Worm (Caenorhabditis elegans): ENCODE data around the gene C05G5.3.

C05G5.3 gene

DNA sequence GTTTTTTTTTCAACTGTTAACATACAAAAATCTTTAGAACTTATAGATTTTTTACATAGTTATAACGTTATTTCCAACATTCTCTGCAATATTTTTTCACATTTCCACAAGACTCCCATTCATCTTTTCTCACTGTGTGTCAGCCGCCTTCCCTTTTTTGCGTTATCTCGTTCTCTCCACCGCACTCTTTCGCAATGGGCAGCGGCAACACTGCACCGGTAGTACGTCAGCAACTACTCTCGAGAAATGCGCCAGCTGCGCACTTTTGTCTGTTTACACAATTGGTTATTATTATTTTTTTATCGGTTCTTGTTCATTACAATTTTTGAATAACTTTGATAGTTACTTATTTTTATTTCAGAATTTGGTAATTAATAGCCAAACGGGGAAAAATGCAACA lies 4.9 kb downstream of the C05G5.3 start, which contains the start of gene C05G5.2 (continued):
- peak in 3 of 6 experiments; percentile 42 to 95 (median 79) for TF ChIP-seq elt-3 (tag; optimal IDR thresholded peaks at IDR 0.05)
- no peak for TF ChIP-seq lin-39 (tag; optimal IDR thresholded peaks at IDR 0.05)
- TF ChIP-seq egl-27 (tag; optimal IDR thresholded peaks at IDR 0.05) = no peak
- no peak for TF ChIP-seq tlp-1 (tag; optimal IDR thresholded peaks at IDR 0.05)
- TF ChIP-seq snu-23 (GFP tag; optimal IDR thresholded peaks at IDR 0.05) = peak; percentile 93

- TF ChIP-seq nhr-20 (tag; optimal IDR thresholded peaks at IDR 0.05) = no peak
- peak; percentile 44 for TF ChIP-seq blmp-1 (tag; optimal IDR thresholded peaks at IDR 0.05)
These were observed 6.6 kb downstream of the C05G5.3 start for ce11 chrX:14745218-14745617.

- TF ChIP-seq unc-130 (tag; optimal IDR thresholded peaks at IDR 0.05) = no peak
- TF ChIP-seq elt-2 (tag; optimal IDR thresholded peaks at IDR 0.05) = peak; percentile 32
- no peak for TF ChIP-seq mdl-1 (tag; optimal IDR thresholded peaks at IDR 0.05)
- no peak for TF ChIP-seq hlh-4 (tag; optimal IDR thresholded peaks at IDR 0.05)
- peak; percentile 30 for TF ChIP-seq lin-14 (GFP tag; optimal IDR thresholded peaks at IDR 0.05)
- no peak for TF ChIP-seq lin-15B (tag; optimal IDR thresholded peaks at IDR 0.05)
- no peak for TF ChIP-seq nhr-12 (tag; optimal IDR thresholded peaks at IDR 0.05)
- no peak for TF ChIP-seq Y116A8C.19 (tag; optimal IDR thresholded peaks at IDR 0.05; ENCODE audit: borderline replicate concordance)
- peak; percentile 47 for TF ChIP-seq jun-1 (tag; optimal IDR thresholded peaks at IDR 0.05)
These were observed 7.3 kb downstream of the C05G5.3 start for ce11 chrX:14744496-14744895.

DNA sequence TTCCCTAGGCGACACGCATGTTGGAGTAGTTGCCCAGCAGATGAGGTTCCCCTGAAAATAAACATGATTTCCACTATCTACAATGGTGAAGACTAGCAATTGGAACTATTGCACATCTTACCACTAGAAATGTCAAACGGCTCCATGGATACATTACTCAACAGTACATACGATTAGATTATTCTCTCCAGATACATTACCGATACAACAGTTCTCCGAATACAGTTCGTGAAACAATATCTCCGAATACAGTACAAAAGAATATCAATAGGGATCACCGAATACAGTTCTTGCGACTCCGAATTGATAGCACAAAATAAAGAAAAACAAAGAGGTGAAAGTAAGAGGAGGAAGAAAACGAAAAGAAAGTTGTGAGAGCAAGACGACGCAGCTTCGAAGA lies 8.0 kb downstream of the C05G5.3 start, which contains the start of gene C05G5.7:
C05G5.7 (minus strand) TSS at position 1 of the 400 bp plus-strand sequence.
- no peak for TF ChIP-seq C04F5.9 (tag; optimal IDR thresholded peaks at IDR 0.05)
- no peak for TF ChIP-seq nhr-71 (tag; optimal IDR thresholded peaks at IDR 0.05)
- no peak for TF ChIP-seq xbp-1 (tag; optimal IDR thresholded peaks at IDR 0.05)
- TF ChIP-seq Y116A8C.19 (tag; optimal IDR thresholded peaks at IDR 0.05; ENCODE audit: borderline replicate concordance) = no peak
- no peak for TF ChIP-seq lir-3 (tag; optimal IDR thresholded peaks at IDR 0.05; ENCODE audit: poor library complexity)
- no peak for TF ChIP-seq sox-4 (tag; optimal IDR thresholded peaks at IDR 0.05)
- TF ChIP-seq nhr-19 (GFP tag; conservative IDR thresholded peaks at IDR 0.05) = no peak
- no peak for TF ChIP-seq isw-1 (GFP tag; IDR thresholded peaks at IDR 0.05)
- TF ChIP-seq unc-30 (tag; optimal IDR thresholded peaks at IDR 0.05) = no peak

DNA sequence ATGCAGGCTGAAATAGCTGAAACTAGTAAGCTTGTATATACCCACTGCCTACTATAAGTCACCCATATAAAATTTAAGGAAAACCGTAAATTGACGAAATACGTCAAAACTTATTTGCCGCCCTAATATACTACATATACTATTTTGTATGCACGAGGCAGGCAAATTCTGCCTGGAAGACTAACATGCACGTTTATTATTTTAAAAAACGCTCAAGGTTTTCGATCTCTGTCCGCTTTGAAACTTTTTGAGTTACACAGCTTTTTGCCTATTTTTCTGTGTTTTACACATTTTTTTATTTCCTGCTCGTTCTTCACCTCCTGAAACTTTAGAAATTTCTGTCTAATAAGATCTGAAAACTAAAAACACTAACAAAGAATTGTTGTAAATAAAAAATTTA lies 8.6 kb downstream of the C05G5.3 start:
- TF ChIP-seq snpc-4 (tag; optimal IDR thresholded peaks at IDR 0.05) = no peak
- TF ChIP-seq ceh-90 (tag; optimal IDR thresholded peaks at IDR 0.05) = no peak
- TF ChIP-seq mep-1 (tag; optimal IDR thresholded peaks at IDR 0.05) = no peak
- TF ChIP-seq ztf-4 (tag; optimal IDR thresholded peaks at IDR 0.05) = peak; percentile 36
- TF ChIP-seq lin-13 (GFP tag; optimal IDR thresholded peaks at IDR 0.05) = no peak

- no peak for TF ChIP-seq isw-1 (GFP tag; IDR thresholded peaks at IDR 0.05)
- peak; percentile 47 for TF ChIP-seq lin-14 (GFP tag; optimal IDR thresholded peaks at IDR 0.05)
These were observed 11.8 kb downstream of the C05G5.3 start, which contains the start of gene C05G5.1 for ce11 chrX:14740019-14740418. TSS of gene C05G5.1 (minus strand) at chrX:14740119.

ce11 chrX:14739466-14739865 lies 12.3 kb downstream of the C05G5.3 start:
- TF ChIP-seq elt-2 (tag; optimal IDR thresholded peaks at IDR 0.05) (peak; percentile 30), unc-86 (tag; optimal IDR thresholded peaks at IDR 0.05) (no peak)

Data from whole organism, L1 larva.